Fruit fly (Drosophila melanogaster) whole organism, wandering third instar larva: ENCODE measurements around the gene CG11815.
A peak's percentile ranks its signal among the peaks of the same experiment; 100 is the strongest.

ENCODE experiments used
- Abd-B ChIP-seq: fragments of >200 bp; optimal IDR thresholded peaks from 2 replicates; lab custom pipeline; 2017; ENCODE audit warnings: missing biosample characterization, missing genetic modification characterization
- CG32264 ChIP-seq: fragments of 200-800 bp; sonication (Bioruptor generic); optimal IDR thresholded peaks from 2 replicates; lab custom pipeline; 2016; ENCODE audit warnings: missing biosample characterization, missing genetic modification characterization
- CG9705 ChIP-seq: fragments of 200-800 bp; sonication (Bioruptor generic); optimal IDR thresholded peaks from 2 replicates; lab custom pipeline; 2018; ENCODE audit warnings: missing biosample characterization, mild to moderate bottlenecking, missing genetic modification characterization
- Dfd ChIP-seq: fragments of >200 bp; optimal IDR thresholded peaks from 2 replicates; lab custom pipeline; 2017; ENCODE audit warnings: missing biosample characterization, missing genetic modification characterization
- Dif ChIP-seq: fragments of 200-275, 200-300 bp; sonication (Bioruptor generic); optimal IDR thresholded peaks from 2 replicates; lab custom pipeline; 2018; ENCODE audit warnings: missing biosample characterization, missing genetic modification characterization; ENCODE audit not compliant: partially characterized antibody
- GATAd ChIP-seq: sonication (Bioruptor generic); optimal IDR thresholded peaks from 2 replicates; lab custom pipeline; 2016; ENCODE audit warnings: missing biosample characterization, missing genetic modification characterization
- HLH106 ChIP-seq: fragments of 200-800 bp; optimal IDR thresholded peaks from 3 replicates; lab custom pipeline; 2019; ENCODE audit warnings: missing biosample characterization, mild to moderate bottlenecking, missing genetic modification characterization, moderate library complexity
- Hnf4 ChIP-seq: fragments of 200-800 bp; sonication (Bioruptor generic); optimal IDR thresholded peaks from 2 replicates; lab custom pipeline; 2016; ENCODE audit warnings: missing biosample characterization, mild to moderate bottlenecking, missing genetic modification characterization
- Hr78 ChIP-seq: fragments of >200 bp; optimal IDR thresholded peaks from 2 replicates; lab custom pipeline; 2017; ENCODE audit warnings: missing biosample characterization, missing genetic modification characterization
- Hr83 ChIP-seq: fragments of 200-300 bp; sonication (Bioruptor generic); optimal IDR thresholded peaks from 2 replicates; lab custom pipeline; 2016; ENCODE audit warnings: missing biosample characterization, mild to moderate bottlenecking, missing genetic modification characterization, moderate library complexity; ENCODE audit not compliant: poor library complexity, severe bottlenecking
- Jra ChIP-seq: sonication (Bioruptor generic); optimal IDR thresholded peaks from 2 replicates; lab custom pipeline; 2016; ENCODE audit warnings: missing biosample characterization, missing genetic modification characterization
- Myc ChIP-seq: fragments of >200 bp; optimal IDR thresholded peaks from 2 replicates; lab custom pipeline; 2017
- N ChIP-seq: fragments of >200 bp; optimal IDR thresholded peaks from 2 replicates; lab custom pipeline; 2018; ENCODE audit warnings: missing biosample characterization, missing external identifiers, missing genetic modification characterization
- OdsH ChIP-seq: fragments of 200-800 bp; sonication (Bioruptor generic); optimal IDR thresholded peaks from 2 replicates; lab custom pipeline; 2016; ENCODE audit warnings: missing biosample characterization, mild to moderate bottlenecking, missing genetic modification characterization
- Rel ChIP-seq, 2 experiments: fragments of 200-800 bp; sonication (Bioruptor generic) in 1 of 2; optimal IDR thresholded peaks; 2 replicates in 1 of 2; 3 replicates in 1 of 2; lab custom pipeline; 2016 to 2019; ENCODE audit warnings: mild to moderate bottlenecking in 2 of 2, missing biosample characterization in 2 of 2, missing genetic modification characterization in 2 of 2, moderate library complexity in 1 of 2
- Vsx2 ChIP-seq: fragments of 200-300, 225-300 bp; sonication (Bioruptor generic); optimal IDR thresholded peaks from 2 replicates; lab custom pipeline; 2018; ENCODE audit warnings: missing biosample characterization, missing genetic modification characterization; ENCODE audit not compliant: partially characterized antibody
- br ChIP-seq: fragments of 200-800 bp; sonication (Bioruptor generic); optimal IDR thresholded peaks from 2 replicates; lab custom pipeline; 2016; ENCODE audit warnings: missing biosample characterization, missing genetic modification characterization
- brk ChIP-seq: fragments of 200-800 bp; sonication (Bioruptor generic); optimal IDR thresholded peaks from 2 replicates; lab custom pipeline; 2016; ENCODE audit warnings: missing biosample characterization, mild to moderate bottlenecking, missing genetic modification characterization
- dl ChIP-seq, 2 experiments: fragments of 175-275, 200-275 bp in 1 of 2; fragments of 200-275 bp in 1 of 2; sonication (Bioruptor generic); optimal IDR thresholded peaks; lab custom pipeline; 2018; ENCODE audit warnings: mild to moderate bottlenecking in 2 of 2, missing biosample characterization in 2 of 2, missing genetic modification characterization in 2 of 2, moderate library complexity in 2 of 2; ENCODE audit not compliant: partially characterized antibody in 2 of 2, insufficient read depth in 1 of 2
- dmrt93B ChIP-seq: fragments of 200-800 bp; sonication (Bioruptor generic); optimal IDR thresholded peaks from 2 replicates; lab custom pipeline; 2018; ENCODE audit warnings: missing biosample characterization, mild to moderate bottlenecking, missing genetic modification characterization
- ey ChIP-seq: fragments of 200-800 bp; sonication (Bioruptor generic); optimal IDR thresholded peaks from 2 replicates; lab custom pipeline; 2016; ENCODE audit warnings: missing biosample characterization, missing genetic modification characterization
- foxo ChIP-seq, 2 experiments: fragments of 200-800 bp; sonication (Bioruptor generic); optimal IDR thresholded peaks; 2 replicates in 1 of 2; 3 replicates in 1 of 2; lab custom pipeline; 2016 to 2017; ENCODE audit warnings: missing biosample characterization in 2 of 2, missing genetic modification characterization in 2 of 2
- fru ChIP-seq: fragments of 200-800 bp; sonication (Bioruptor generic); optimal IDR thresholded peaks from 3 replicates; lab custom pipeline; 2016; ENCODE audit warnings: missing biosample characterization, mild to moderate bottlenecking, missing genetic modification characterization
- h ChIP-seq: fragments of 200-800 bp; sonication (Bioruptor generic); optimal IDR thresholded peaks from 3 replicates; lab custom pipeline; 2016; ENCODE audit warnings: missing biosample characterization, mild to moderate bottlenecking, missing genetic modification characterization
- jim ChIP-seq: fragments of 175-275, 200-325 bp; sonication (Bioruptor generic); optimal IDR thresholded peaks from 2 replicates; lab custom pipeline; 2016; ENCODE audit warnings: missing biosample characterization, mild to moderate bottlenecking, missing genetic modification characterization
- lola ChIP-seq: fragments of >200 bp; optimal IDR thresholded peaks from 2 replicates; lab custom pipeline; 2017; ENCODE audit warnings: missing biosample characterization, missing genetic modification characterization
- pan ChIP-seq: fragments of >200 bp; optimal IDR thresholded peaks from 2 replicates; lab custom pipeline; 2017
- psq ChIP-seq: fragments of 200-800 bp; sonication (Bioruptor generic); optimal IDR thresholded peaks from 3 replicates; lab custom pipeline; 2017; ENCODE audit warnings: missing biosample characterization, mild to moderate bottlenecking, missing genetic modification characterization, moderate library complexity
- rgr ChIP-seq: fragments of 200-800 bp; sonication (Bioruptor generic); optimal IDR thresholded peaks from 3 replicates; lab custom pipeline; 2016; ENCODE audit warnings: missing biosample characterization, mild to moderate bottlenecking, missing genetic modification characterization
- sage ChIP-seq: fragments of 200-800 bp; sonication (Bioruptor generic); optimal IDR thresholded peaks from 2 replicates; lab custom pipeline; 2016; ENCODE audit warnings: missing biosample characterization, mild to moderate bottlenecking, missing genetic modification characterization
- sv ChIP-seq: fragments of 200-800 bp; sonication (Bioruptor generic); optimal IDR thresholded peaks from 3 replicates; lab custom pipeline; 2016; ENCODE audit warnings: missing biosample characterization, missing genetic modification characterization
- usp ChIP-seq: fragments of >200 bp; optimal IDR thresholded peaks from 2 replicates; lab custom pipeline; 2017; ENCODE audit warnings: missing biosample characterization, missing genetic modification characterization
- woc ChIP-seq: sonication (Bioruptor generic); optimal IDR thresholded peaks from 2 replicates; lab custom pipeline; 2016; ENCODE audit warnings: missing biosample characterization, mild to moderate bottlenecking, missing genetic modification characterization

Gene CG11815

DNA sequence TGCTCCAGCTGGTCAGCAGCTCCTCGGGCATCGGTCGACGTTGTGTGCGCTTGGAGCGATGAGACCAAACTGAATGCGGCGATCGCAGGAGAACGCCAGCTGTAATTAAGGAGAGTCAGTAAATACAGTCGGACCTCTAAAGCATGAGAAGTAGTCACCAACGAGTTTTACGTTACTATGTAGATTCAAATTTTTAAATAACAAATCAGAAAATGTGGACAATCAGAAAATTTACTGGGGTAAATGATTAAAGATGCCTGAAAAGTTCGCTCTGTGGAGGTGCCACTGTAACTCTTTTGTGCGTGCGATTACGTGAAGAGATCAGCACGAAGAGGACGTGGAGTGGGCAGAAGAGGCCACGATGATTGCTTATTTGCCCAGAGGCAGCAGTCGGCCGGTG is 8.0 kb downstream of the CG11815 start, which contains the start of gene SCOT (continued):
- no peak for TF ChIP-seq dmrt93B (GFP tag; lab: Kevin White, UChicago)

- TF ChIP-seq Abd-B: no peak
- TF ChIP-seq Dif (GFP tag; lab: Kevin White, UChicago): no peak
- TF ChIP-seq psq (GFP tag; lab: Kevin White, UChicago): peak; percentile 23
These were observed 23.4 kb downstream of the CG11815 start, which contains the start of the genes mu2 and Cnb for dm6 chr3L:1947463-1948126. Gene mu2 (minus strand): TSS chr3L:1947475. Gene Cnb (plus strand): TSS chr3L:1947565.

- no peak for TF ChIP-seq Hr83 (GFP tag; lab: Kevin White, UChicago)
- no peak for TF ChIP-seq br
- peak; percentile 47 for TF ChIP-seq sage
- no peak for TF ChIP-seq GATAd (GFP tag; lab: Kevin White, UChicago)
- TF ChIP-seq lola (GFP tag; lab: Kevin White, UChicago): no peak
- no peak for TF ChIP-seq N (GFP tag; lab: Kevin White, UChicago)
- TF ChIP-seq CG9705 (GFP tag; lab: Kevin White, UChicago): peak; percentile 4
- TF ChIP-seq Hr78 (GFP tag; lab: Kevin White, UChicago): no peak
- TF ChIP-seq, all 38 proteins: peak for 2
These were observed 30.1 kb downstream of the CG11815 start, which contains the start of gene Mfap1 for dm6 chr3L:1940843-1941418. Gene Mfap1 (plus strand): TSS chr3L:1941068.

dm6 chr3L:1939983-1940504 is 31.0 kb downstream of the CG11815 start:
- TF ChIP-seq Rel (GFP tag; optimal IDR thresholded peaks at IDR 0.05; lab: Kevin White, UChicago) (no peak), Rel (tag; optimal IDR thresholded peaks at IDR 0.05; lab: Kevin White, UChicago) (peak; percentile 26), pan (lab: Kevin White, UChicago) (no peak), Vsx2 (GFP tag; lab: Kevin White, UChicago) (peak; percentile 5), N (GFP tag; lab: Kevin White, UChicago) (no peak), woc (GFP tag; lab: Kevin White, UChicago) (no peak), Myc (no peak), sv (GFP tag; lab: Kevin White, UChicago) (no peak), psq (GFP tag; lab: Kevin White, UChicago) (no peak), CG9705 (GFP tag; lab: Kevin White, UChicago) (no peak), jim (GFP tag; lab: Kevin White, UChicago) (no peak), br (no peak), ey (GFP tag; lab: Kevin White, UChicago) (no peak)

DNA sequence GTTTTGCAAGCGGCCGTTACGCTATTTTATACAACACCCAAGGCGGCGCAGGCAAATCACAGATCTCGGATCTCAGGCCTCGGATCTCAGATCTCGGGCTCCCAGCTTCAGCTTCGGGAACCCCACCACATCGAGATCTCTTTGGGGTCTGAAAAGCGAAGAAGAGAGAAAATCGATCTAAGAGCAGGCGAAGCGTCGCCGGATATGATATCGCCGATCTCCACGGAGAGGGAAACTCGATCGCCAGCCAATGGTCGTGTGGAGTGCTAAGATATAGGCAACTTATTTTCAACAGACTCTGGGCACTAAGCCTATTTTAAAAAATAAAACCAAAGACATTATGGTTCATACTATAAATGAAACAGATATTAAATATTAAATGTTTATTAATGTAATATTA is 32.2 kb downstream of the CG11815 start, which contains the start of the genes CG46523 and CG5687:
CG46523 (minus strand) TSS at position 337 of the 400 bp plus-strand sequence.
CG5687 (minus strand) TSS at position 337 of the 400 bp plus-strand sequence.
- TF ChIP-seq rgr: no peak
- no peak for TF ChIP-seq Rel (GFP tag; optimal IDR thresholded peaks at IDR 0.05; lab: Kevin White, UChicago)
- TF ChIP-seq Rel (tag; optimal IDR thresholded peaks at IDR 0.05; lab: Kevin White, UChicago): peak; percentile 42
- TF ChIP-seq, all 38 proteins: peak for 1

DNA sequence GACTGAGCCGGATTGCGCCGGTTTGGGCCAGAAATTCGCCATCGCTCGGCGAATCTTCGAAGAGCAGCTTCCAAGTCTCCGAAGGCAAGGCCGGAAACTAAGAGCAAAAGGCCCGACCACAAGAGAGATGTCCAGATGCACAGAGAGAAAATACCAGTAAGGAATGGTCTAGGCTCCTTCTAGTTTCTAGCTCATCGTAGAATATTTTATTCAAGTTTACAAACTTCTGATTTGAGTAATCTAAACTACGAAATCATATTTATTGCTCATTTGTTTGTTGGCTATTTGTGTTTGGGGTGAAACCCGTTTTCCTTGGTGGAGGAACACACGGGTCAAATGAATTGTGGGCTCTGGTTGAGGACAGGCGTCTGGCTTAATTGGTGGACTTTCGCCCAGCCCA is 33.5 kb downstream of the CG11815 start:
- TF ChIP-seq CG32264 (GFP tag; lab: Kevin White, UChicago) (no peak), HLH106 (peak; percentile 1), foxo (GFP tag; optimal IDR thresholded peaks at IDR 0.05; lab: Kevin White, UChicago) (peak in 1 of 2 experiments; percentile 4), fru (peak; percentile 21), h (GFP tag; lab: Kevin White, UChicago) (peak; percentile 40)

DNA sequence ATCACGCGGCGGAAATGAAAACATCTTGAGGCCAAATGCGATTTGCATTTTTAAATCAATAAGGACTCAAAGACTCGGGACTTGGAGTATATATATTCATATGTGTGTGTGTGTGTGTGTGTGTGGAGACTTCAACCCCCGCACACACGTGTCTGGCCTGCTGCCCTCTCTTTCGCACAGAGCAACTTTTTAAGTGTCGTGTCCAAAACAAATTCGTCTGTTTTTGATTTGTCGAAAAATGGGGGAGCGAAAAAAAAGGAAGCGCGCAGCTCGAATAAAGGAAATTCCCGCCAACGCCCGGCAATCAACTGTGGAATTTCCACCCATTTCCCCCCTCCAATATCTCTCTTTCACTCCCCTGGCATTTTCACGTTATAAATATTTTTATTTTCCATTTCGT is 42.0 kb downstream of the CG11815 start:
- TF ChIP-seq brk (GFP tag; lab: Kevin White, UChicago): no peak
- TF ChIP-seq Hnf4 (GFP tag; lab: Kevin White, UChicago): no peak
- no peak for TF ChIP-seq ey (GFP tag; lab: Kevin White, UChicago)
- TF ChIP-seq Rel (GFP tag; optimal IDR thresholded peaks at IDR 0.05; lab: Kevin White, UChicago): no peak
- no peak for TF ChIP-seq Rel (tag; optimal IDR thresholded peaks at IDR 0.05; lab: Kevin White, UChicago)
- TF ChIP-seq Hr83 (GFP tag; lab: Kevin White, UChicago): no peak
- no peak for TF ChIP-seq Dfd
- no peak for TF ChIP-seq GATAd (GFP tag; lab: Kevin White, UChicago)
- no peak for TF ChIP-seq Hr78 (GFP tag; lab: Kevin White, UChicago)
- no peak for TF ChIP-seq jim (GFP tag; lab: Kevin White, UChicago)
- no peak for TF ChIP-seq sage
- no peak for TF ChIP-seq Jra (GFP tag; lab: Kevin White, UChicago)
- TF ChIP-seq br: no peak
- no peak for TF ChIP-seq usp (GFP tag; lab: Kevin White, UChicago)
- no peak for TF ChIP-seq CG9705 (GFP tag; lab: Kevin White, UChicago)
- TF ChIP-seq Vsx2 (GFP tag; lab: Kevin White, UChicago): no peak
- TF ChIP-seq sv (GFP tag; lab: Kevin White, UChicago): no peak
- TF ChIP-seq pan (lab: Kevin White, UChicago): no peak
- no peak for TF ChIP-seq dl (GFP tag; optimal IDR thresholded peaks at IDR 0.05; lab: Kevin White, UChicago; ENCODE audit: insufficient read depth in 1 of 2, partially characterized antibody in 2 of 2)
- TF ChIP-seq OdsH (GFP tag; lab: Kevin White, UChicago): no peak
